Fruit fly (Drosophila melanogaster) whole organism, wandering third instar larva: Measurements from ENCODE around the gene apolpp.
A peak's percentile ranks its signal among the peaks of the same experiment; 100 is the strongest.

Experiments
- Abd-B ChIP-seq: fragments of >200 bp; optimal IDR thresholded peaks from 2 replicates; lab custom pipeline; 2017; ENCODE audit warnings: missing biosample characterization, missing genetic modification characterization
- CG32264 ChIP-seq: fragments of 200-800 bp; sonication (Bioruptor generic); optimal IDR thresholded peaks from 2 replicates; lab custom pipeline; 2016; ENCODE audit warnings: missing biosample characterization, missing genetic modification characterization
- CrebA ChIP-seq: fragments of 200-800 bp; sonication (Bioruptor generic); optimal IDR thresholded peaks from 2 replicates; lab custom pipeline; 2016; ENCODE audit warnings: missing biosample characterization, mild to moderate bottlenecking, missing genetic modification characterization, borderline replicate concordance
- Dfd ChIP-seq: fragments of >200 bp; optimal IDR thresholded peaks from 2 replicates; lab custom pipeline; 2017; ENCODE audit warnings: missing biosample characterization, missing genetic modification characterization
- Dif ChIP-seq: fragments of 200-275, 200-300 bp; sonication (Bioruptor generic); optimal IDR thresholded peaks from 2 replicates; lab custom pipeline; 2018; ENCODE audit warnings: missing biosample characterization, missing genetic modification characterization; ENCODE audit not compliant: partially characterized antibody
- GATAd ChIP-seq: sonication (Bioruptor generic); optimal IDR thresholded peaks from 2 replicates; lab custom pipeline; 2016; ENCODE audit warnings: missing biosample characterization, missing genetic modification characterization
- HLH106 ChIP-seq: fragments of 200-800 bp; optimal IDR thresholded peaks from 3 replicates; lab custom pipeline; 2019; ENCODE audit warnings: missing biosample characterization, mild to moderate bottlenecking, missing genetic modification characterization, moderate library complexity
- Hnf4 ChIP-seq: fragments of 200-800 bp; sonication (Bioruptor generic); optimal IDR thresholded peaks from 2 replicates; lab custom pipeline; 2016; ENCODE audit warnings: missing biosample characterization, mild to moderate bottlenecking, missing genetic modification characterization
- Hr78 ChIP-seq: fragments of >200 bp; optimal IDR thresholded peaks from 2 replicates; lab custom pipeline; 2017; ENCODE audit warnings: missing biosample characterization, missing genetic modification characterization
- Jra ChIP-seq: sonication (Bioruptor generic); optimal IDR thresholded peaks from 2 replicates; lab custom pipeline; 2016; ENCODE audit warnings: missing biosample characterization, missing genetic modification characterization
- Mio ChIP-seq: sonication (Bioruptor generic); optimal IDR thresholded peaks from 2 replicates; lab custom pipeline; 2016; ENCODE audit warnings: missing biosample characterization, missing genetic modification characterization
- Myc ChIP-seq: fragments of >200 bp; optimal IDR thresholded peaks from 2 replicates; lab custom pipeline; 2017
- OdsH ChIP-seq: fragments of 200-800 bp; sonication (Bioruptor generic); optimal IDR thresholded peaks from 2 replicates; lab custom pipeline; 2016; ENCODE audit warnings: missing biosample characterization, mild to moderate bottlenecking, missing genetic modification characterization
- Sp1 ChIP-seq: fragments of 200-800 bp; sonication (Bioruptor generic); optimal IDR thresholded peaks from 3 replicates; lab custom pipeline; 2019; ENCODE audit warnings: missing biosample characterization, mild to moderate bottlenecking, missing genetic modification characterization, moderate library complexity
- Vsx2 ChIP-seq: fragments of 200-300, 225-300 bp; sonication (Bioruptor generic); optimal IDR thresholded peaks from 2 replicates; lab custom pipeline; 2018; ENCODE audit warnings: missing biosample characterization, missing genetic modification characterization; ENCODE audit not compliant: partially characterized antibody
- br ChIP-seq: fragments of 200-800 bp; sonication (Bioruptor generic); optimal IDR thresholded peaks from 2 replicates; lab custom pipeline; 2016; ENCODE audit warnings: missing biosample characterization, missing genetic modification characterization
- brk ChIP-seq: fragments of 200-800 bp; sonication (Bioruptor generic); optimal IDR thresholded peaks from 2 replicates; lab custom pipeline; 2016; ENCODE audit warnings: missing biosample characterization, mild to moderate bottlenecking, missing genetic modification characterization
- dl ChIP-seq, 2 experiments: fragments of 175-275, 200-275 bp in 1 of 2; fragments of 200-275 bp in 1 of 2; sonication (Bioruptor generic); optimal IDR thresholded peaks; lab custom pipeline; 2018; ENCODE audit warnings: mild to moderate bottlenecking in 2 of 2, missing biosample characterization in 2 of 2, missing genetic modification characterization in 2 of 2, moderate library complexity in 2 of 2; ENCODE audit not compliant: partially characterized antibody in 2 of 2, insufficient read depth in 1 of 2
- dsf ChIP-seq: sonication (Bioruptor generic); optimal IDR thresholded peaks from 2 replicates; lab custom pipeline; 2016; ENCODE audit warnings: missing biosample characterization, missing genetic modification characterization, borderline replicate concordance
- ey ChIP-seq: fragments of 200-800 bp; sonication (Bioruptor generic); optimal IDR thresholded peaks from 2 replicates; lab custom pipeline; 2016; ENCODE audit warnings: missing biosample characterization, missing genetic modification characterization
- foxo ChIP-seq, 2 experiments: fragments of 200-800 bp; sonication (Bioruptor generic); optimal IDR thresholded peaks; 2 replicates in 1 of 2; 3 replicates in 1 of 2; lab custom pipeline; 2016 to 2017; ENCODE audit warnings: missing biosample characterization in 2 of 2, missing genetic modification characterization in 2 of 2
- fru ChIP-seq: fragments of 200-800 bp; sonication (Bioruptor generic); optimal IDR thresholded peaks from 3 replicates; lab custom pipeline; 2016; ENCODE audit warnings: missing biosample characterization, mild to moderate bottlenecking, missing genetic modification characterization
- h ChIP-seq: fragments of 200-800 bp; sonication (Bioruptor generic); optimal IDR thresholded peaks from 3 replicates; lab custom pipeline; 2016; ENCODE audit warnings: missing biosample characterization, mild to moderate bottlenecking, missing genetic modification characterization
- lola ChIP-seq: fragments of >200 bp; optimal IDR thresholded peaks from 2 replicates; lab custom pipeline; 2017; ENCODE audit warnings: missing biosample characterization, missing genetic modification characterization
- psq ChIP-seq: fragments of 200-800 bp; sonication (Bioruptor generic); optimal IDR thresholded peaks from 3 replicates; lab custom pipeline; 2017; ENCODE audit warnings: missing biosample characterization, mild to moderate bottlenecking, missing genetic modification characterization, moderate library complexity
- rgr ChIP-seq: fragments of 200-800 bp; sonication (Bioruptor generic); optimal IDR thresholded peaks from 3 replicates; lab custom pipeline; 2016; ENCODE audit warnings: missing biosample characterization, mild to moderate bottlenecking, missing genetic modification characterization
- sage ChIP-seq: fragments of 200-800 bp; sonication (Bioruptor generic); optimal IDR thresholded peaks from 2 replicates; lab custom pipeline; 2016; ENCODE audit warnings: missing biosample characterization, mild to moderate bottlenecking, missing genetic modification characterization
- sv ChIP-seq: fragments of 200-800 bp; sonication (Bioruptor generic); optimal IDR thresholded peaks from 3 replicates; lab custom pipeline; 2016; ENCODE audit warnings: missing biosample characterization, missing genetic modification characterization
- usp ChIP-seq: fragments of >200 bp; optimal IDR thresholded peaks from 2 replicates; lab custom pipeline; 2017; ENCODE audit warnings: missing biosample characterization, missing genetic modification characterization
- woc ChIP-seq: sonication (Bioruptor generic); optimal IDR thresholded peaks from 2 replicates; lab custom pipeline; 2016; ENCODE audit warnings: missing biosample characterization, mild to moderate bottlenecking, missing genetic modification characterization

The apolpp gene

dm6 chr4:1061095-1061432 is 295 bp downstream of the apolpp start:
- TF ChIP-seq GATAd (no peak), Sp1 (GFP tag; lab: Kevin White, UChicago) (no peak), ey (GFP tag; lab: Kevin White, UChicago) (no peak), foxo (GFP tag; optimal IDR thresholded peaks at IDR 0.05; lab: Kevin White, UChicago) (no peak), woc (GFP tag; lab: Kevin White, UChicago) (no peak), psq (no peak), Hnf4 (GFP tag; lab: Kevin White, UChicago) (no peak)

- TF ChIP-seq h (GFP tag; lab: Kevin White, UChicago), result no peak
- TF ChIP-seq Dfd (GFP tag; lab: Kevin White, UChicago), result peak; percentile 50
Measured at dm6 chr4:1062957-1063812, 2.4 kb downstream of the apolpp start.

- no peak for TF ChIP-seq Jra
- no peak for TF ChIP-seq rgr (GFP tag; lab: Kevin White, UChicago)
- peak; percentile 5 for TF ChIP-seq psq
- no peak for TF ChIP-seq sage (GFP tag; lab: Kevin White, UChicago)
- no peak for TF ChIP-seq Hr78
- peak; percentile 12 for TF ChIP-seq fru (GFP tag; lab: Kevin White, UChicago)
Measured at dm6 chr4:1064219-1064618, 3.5 kb downstream of the apolpp start.

dm6 chr4:1064652-1065218 is 4.0 kb downstream of the apolpp start, which contains the start of gene Zyx:
Gene Zyx (minus strand): TSS chr4:1065001.
- TF ChIP-seq Mio (GFP tag; lab: Kevin White, UChicago) (no peak), Dfd (GFP tag; lab: Kevin White, UChicago) (no peak)

- TF ChIP-seq brk (GFP tag; lab: Kevin White, UChicago) (peak; percentile 59), GATAd (no peak), dsf (no peak)
Measured at dm6 chr4:1084326-1085062, 23.7 kb downstream of the apolpp start, which contains the start of gene Actbeta. Gene Actbeta (minus strand): TSS chr4:1084796.

- TF ChIP-seq br (GFP tag; lab: Kevin White, UChicago), result no peak
- no peak for TF ChIP-seq Vsx2 (GFP tag; lab: Kevin White, UChicago)
- TF ChIP-seq HLH106 (tag; lab: Kevin White, UChicago), result no peak
- no peak for TF ChIP-seq dsf
- no peak for TF ChIP-seq foxo (GFP tag; optimal IDR thresholded peaks at IDR 0.05; lab: Kevin White, UChicago)
- TF ChIP-seq Mio (GFP tag; lab: Kevin White, UChicago), result no peak
Measured at dm6 chr4:1088480-1088879, 27.7 kb downstream of the apolpp start, which contains the start of gene sv. Gene sv (plus strand): TSS chr4:1088798.

- TF ChIP-seq sage (GFP tag; lab: Kevin White, UChicago) (no peak), Jra (no peak), lola (GFP tag; lab: Kevin White, UChicago) (no peak), Mio (GFP tag; lab: Kevin White, UChicago) (no peak), sv (GFP tag; lab: Kevin White, UChicago) (no peak), dsf (no peak), woc (GFP tag; lab: Kevin White, UChicago) (no peak), h (GFP tag; lab: Kevin White, UChicago) (no peak), Sp1 (GFP tag; lab: Kevin White, UChicago) (no peak), dl (GFP tag; optimal IDR thresholded peaks at IDR 0.05; lab: Kevin White, UChicago; ENCODE audit: insufficient read depth in 1 of 2, partially characterized antibody in 2 of 2) (no peak), CG32264 (GFP tag; lab: Kevin White, UChicago) (no peak), Dfd (GFP tag; lab: Kevin White, UChicago) (no peak), CrebA (GFP tag; lab: Kevin White, UChicago) (no peak), OdsH (GFP tag; lab: Kevin White, UChicago) (no peak), usp (GFP tag; lab: Kevin White, UChicago) (no peak), Abd-B (no peak), Myc (lab: Kevin White, UChicago) (no peak), Dif (no peak)
Measured at dm6 chr4:1090304-1090703, 29.5 kb downstream of the apolpp start.
